Fruit fly (Drosophila melanogaster) whole organism, pupa: Measurements from ENCODE around the gene PIG-T.

Experiments
- CG10348 ChIP-seq: fragments of 200-800 bp; sonication (Bioruptor generic); IDR thresholded peaks from 2 replicates; pipeline ENCODE4 v1.3.6; 2022; ENCODE audit warnings: missing biosample characterization, missing genetic modification characterization
- CG12605 ChIP-seq: fragments of 200-800 bp; sonication (Bioruptor generic); IDR thresholded peaks from 2 replicates; pipeline ENCODE4 v1.3.6; 2022; ENCODE audit warnings: missing biosample characterization, missing genetic modification characterization
- CG13204 ChIP-seq: fragments of 200-800 bp; sonication (Bioruptor generic); optimal IDR thresholded peaks from 2 replicates; lab custom pipeline; 2018; ENCODE audit warnings: missing biosample characterization, mild to moderate bottlenecking, missing genetic modification characterization, moderate library complexity
- CG14655 ChIP-seq: fragments of 200-800 bp; sonication (Bioruptor generic); optimal IDR thresholded peaks from 3 replicates; lab custom pipeline; 2017; ENCODE audit warnings: mild to moderate bottlenecking, missing biosample characterization, missing genetic modification reagents, missing genetic modification characterization
- CG15710 ChIP-seq: fragments of 200-800 bp; sonication (Bioruptor generic); optimal IDR thresholded peaks from 2 replicates; lab custom pipeline; 2018; ENCODE audit warnings: missing biosample characterization, mild to moderate bottlenecking, missing genetic modification characterization, moderate library complexity
- CG17806 ChIP-seq: fragments of 200-800 bp; sonication (Bioruptor generic); optimal IDR thresholded peaks from 2 replicates; lab custom pipeline; 2018; ENCODE audit warnings: missing biosample characterization, mild to moderate bottlenecking, missing genetic modification characterization, moderate library complexity
- CG32121 ChIP-seq: fragments of 200-800 bp; sonication (Bioruptor generic); IDR thresholded peaks from 2 replicates; pipeline ENCODE4 v1.3.6; 2022; ENCODE audit warnings: missing biosample characterization, missing genetic modification characterization
- CG34367 ChIP-seq: fragments of 200-800 bp; sonication (Bioruptor generic); optimal IDR thresholded peaks from 2 replicates; lab custom pipeline; 2018; ENCODE audit warnings: missing biosample characterization, mild to moderate bottlenecking, missing genetic modification characterization
- CG4496 ChIP-seq: fragments of 200-800 bp; sonication (Bioruptor generic); IDR thresholded peaks from 3 replicates; pipeline ENCODE4 v1.3.6; 2022; ENCODE audit warnings: missing biosample characterization, missing genetic modification characterization
- CG8159 ChIP-seq: fragments of 200-800 bp; sonication (Bioruptor generic); optimal IDR thresholded peaks from 3 replicates; lab custom pipeline; 2018; ENCODE audit warnings: missing biosample characterization, mild to moderate bottlenecking, missing genetic modification characterization, moderate library complexity
- CG8301 ChIP-seq: fragments of 200-800 bp; sonication (Bioruptor generic); optimal IDR thresholded peaks from 2 replicates; lab custom pipeline; 2018; ENCODE audit warnings: missing biosample characterization, mild to moderate bottlenecking, missing genetic modification characterization
- CG9948 ChIP-seq: fragments of 200-800 bp; sonication (Bioruptor generic); optimal IDR thresholded peaks from 2 replicates; lab custom pipeline; 2018; ENCODE audit warnings: missing biosample characterization, mild to moderate bottlenecking, missing genetic modification characterization, moderate library complexity
- D1 ChIP-seq: fragments of 200-800 bp; sonication (Bioruptor generic); optimal IDR thresholded peaks from 2 replicates; lab custom pipeline; 2018; ENCODE audit warnings: missing biosample characterization, mild to moderate bottlenecking, missing genetic modification characterization, moderate library complexity
- EcR ChIP-seq: fragments of 200-800 bp; sonication (Bioruptor generic); optimal IDR thresholded peaks from 3 replicates; lab custom pipeline; 2019; ENCODE audit warnings: missing biosample characterization, missing genetic modification characterization, mild to moderate bottlenecking, moderate library complexity, missing genetic modification reagents
- Ets98B ChIP-seq: fragments of 200-800 bp; sonication (Bioruptor generic); IDR thresholded peaks from 2 replicates; pipeline ENCODE4 v1.3.6; 2022; ENCODE audit warnings: missing biosample characterization, missing genetic modification characterization
- Pif1A ChIP-seq: fragments of 200-800 bp; sonication (Bioruptor generic); optimal IDR thresholded peaks from 3 replicates; lab custom pipeline; 2016; ENCODE audit warnings: missing biosample characterization, missing genetic modification characterization
- Pif1B ChIP-seq: fragments of 200-800 bp; sonication (Bioruptor generic); optimal IDR thresholded peaks from 3 replicates; lab custom pipeline; 2016; ENCODE audit warnings: missing biosample characterization, missing genetic modification characterization
- Snoo ChIP-seq: fragments of 200-800 bp; sonication (Bioruptor generic); optimal IDR thresholded peaks from 3 replicates; lab custom pipeline; 2017; ENCODE audit warnings: missing biosample characterization, mild to moderate bottlenecking, missing genetic modification characterization, inconsistent platforms
- fd96Ca ChIP-seq: fragments of 200-800 bp; sonication (Bioruptor generic); IDR thresholded peaks from 3 replicates; pipeline ENCODE4 v1.3.6; 2022; ENCODE audit warnings: missing biosample characterization, missing genetic modification characterization
- gl ChIP-seq: fragments of 200-800 bp; sonication (Bioruptor generic); optimal IDR thresholded peaks from 2 replicates; lab custom pipeline; 2018; ENCODE audit warnings: missing biosample characterization, mild to moderate bottlenecking, missing genetic modification characterization
- rn ChIP-seq: fragments of 200-800 bp; sonication (Bioruptor generic); IDR thresholded peaks from 2 replicates; pipeline ENCODE4 v1.3.6; 2022; ENCODE audit warnings: missing biosample characterization, missing genetic modification characterization

PIG-T gene

dm6 chrX:8408971-8409455, 1.9 kb upstream of the PIG-T start, which contains the start of gene Trf2:
Gene Trf2, plus strand, starts transcription at chrX:8409272.
- TF ChIP-seq Ets98B (GFP tag; lab: Robert Waterston, UW), result peak; percentile 9; the same call in 1 of the 2 replicates
- TF ChIP-seq CG12605 (GFP tag; lab: Robert Waterston, UW), result 0 out of 2 replicates have a peak, but pooled peaks have one; percentile 33
- TF ChIP-seq Snoo (tag; lab: Kevin White, UChicago), result no peak
- TF ChIP-seq gl (tag; lab: Kevin White, UChicago), result no peak

DNA sequence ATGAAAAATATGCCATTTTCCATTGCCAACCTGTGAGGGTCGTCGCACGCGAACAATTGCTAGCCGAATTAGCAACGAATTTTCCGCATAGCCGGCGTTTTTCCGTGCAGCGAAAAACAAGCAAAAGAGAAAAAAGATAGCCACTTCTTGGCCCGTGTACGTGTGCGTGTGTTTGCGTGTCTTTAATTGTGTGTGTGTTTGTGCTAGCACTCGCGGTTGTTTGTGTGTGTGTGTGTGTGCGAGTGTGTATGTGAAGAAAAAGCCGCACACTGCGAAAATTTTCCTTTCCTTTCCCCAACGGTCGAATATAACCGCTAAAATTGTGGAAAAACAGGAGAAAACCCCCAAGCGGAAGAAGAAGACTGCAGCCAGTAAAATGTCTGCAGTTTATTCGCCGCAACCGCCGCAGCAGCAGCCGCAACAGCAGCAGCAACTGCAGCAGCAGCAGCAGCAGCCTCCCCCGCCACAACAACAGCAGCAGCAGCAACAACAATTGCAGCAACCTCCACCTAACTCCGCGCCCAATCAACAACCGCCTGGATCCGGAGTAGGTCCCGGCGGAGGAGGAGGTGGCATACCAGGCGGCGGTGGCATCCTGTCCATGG, 7.9 kb downstream of the PIG-T start:
- TF ChIP-seq CG34367 (tag; lab: Kevin White, UChicago) (no peak), CG15710 (no peak), CG12605 (GFP tag; lab: Robert Waterston, UW) (no peak), D1 (tag; lab: Kevin White, UChicago) (no peak), Pif1B (GFP tag; lab: Kevin White, UChicago) (no peak), CG32121 (no peak), Ets98B (GFP tag; lab: Robert Waterston, UW) (0 out of 2 replicates have a peak, but pooled peaks have one; percentile 6), EcR (GFP tag; lab: Kevin White, UChicago) (no peak)
- TF ChIP-seq, all 21 proteins: peak for 1

dm6 chrX:8398177-8399018, 8.7 kb downstream of the PIG-T start, which contains the start of gene CG10555:
Gene CG10555, plus strand, starts transcription at chrX:8398940.
- TF ChIP-seq CG8159 (peak; percentile 69), D1 (tag; lab: Kevin White, UChicago) (no peak), Pif1B (GFP tag; lab: Kevin White, UChicago) (peak; percentile 14), EcR (GFP tag; lab: Kevin White, UChicago) (no peak), CG10348 (GFP tag; lab: Robert Waterston, UW) (0 out of 2 replicates have a peak, but pooled peaks have one; percentile 42), fd96Ca (GFP tag; lab: Robert Waterston, UW) (peak; percentile 96), CG32121 (peak; percentile 79), gl (tag; lab: Kevin White, UChicago) (no peak), CG14655 (GFP tag; lab: Kevin White, UChicago) (peak; percentile 69), Pif1A (peak; percentile 50), rn (GFP tag; lab: Robert Waterston, UW) (peak; percentile 37; the same call in 1 of the 2 replicates), CG15710 (peak; percentile 78), CG9948 (tag; lab: Kevin White, UChicago) (peak; percentile 45), CG17806 (tag; lab: Kevin White, UChicago) (peak; percentile 53), CG13204 (GFP tag; lab: Kevin White, UChicago) (no peak), Ets98B (GFP tag; lab: Robert Waterston, UW) (peak; percentile 72), Snoo (tag; lab: Kevin White, UChicago) (peak; percentile 34), CG34367 (tag; lab: Kevin White, UChicago) (peak; percentile 63), CG8301 (tag; lab: Kevin White, UChicago) (peak; percentile 62), CG4496 (GFP tag; lab: Robert Waterston, UW) (peak; percentile 85), CG12605 (GFP tag; lab: Robert Waterston, UW) (no peak)

- TF ChIP-seq CG17806 (tag; lab: Kevin White, UChicago) (peak; percentile 0), CG14655 (GFP tag; lab: Kevin White, UChicago) (peak; percentile 33), CG8159 (peak; percentile 2), CG15710 (no peak), D1 (tag; lab: Kevin White, UChicago) (no peak), CG10348 (GFP tag; lab: Robert Waterston, UW) (peak; percentile 16; the same call in 1 of the 2 replicates), Snoo (tag; lab: Kevin White, UChicago) (no peak), CG13204 (GFP tag; lab: Kevin White, UChicago) (no peak), gl (tag; lab: Kevin White, UChicago) (no peak), CG8301 (tag; lab: Kevin White, UChicago) (peak; percentile 24), Pif1B (GFP tag; lab: Kevin White, UChicago) (peak; percentile 8), CG32121 (peak; percentile 69), Ets98B (GFP tag; lab: Robert Waterston, UW) (peak; percentile 75), CG34367 (tag; lab: Kevin White, UChicago) (no peak), Pif1A (peak; percentile 23), CG9948 (tag; lab: Kevin White, UChicago) (no peak), fd96Ca (GFP tag; lab: Robert Waterston, UW) (peak; percentile 83), rn (GFP tag; lab: Robert Waterston, UW) (0 out of 2 replicates have a peak, but pooled peaks have one; percentile 40), CG12605 (GFP tag; lab: Robert Waterston, UW) (no peak), CG4496 (GFP tag; lab: Robert Waterston, UW) (peak; percentile 76; the same call in 2 of the 3 replicates), EcR (GFP tag; lab: Kevin White, UChicago) (no peak)
Observed at dm6 chrX:8396611-8397010, 10.5 kb downstream of the PIG-T start.

- no peak for TF ChIP-seq CG13204 (GFP tag; lab: Kevin White, UChicago)
- TF ChIP-seq gl (tag; lab: Kevin White, UChicago), result no peak
- TF ChIP-seq CG8159, result no peak
- TF ChIP-seq Pif1B (GFP tag; lab: Kevin White, UChicago), result no peak
- TF ChIP-seq CG12605 (GFP tag; lab: Robert Waterston, UW), result no peak
- TF ChIP-seq CG14655 (GFP tag; lab: Kevin White, UChicago), result no peak
- no peak for TF ChIP-seq Snoo (tag; lab: Kevin White, UChicago)
- no peak for TF ChIP-seq CG34367 (tag; lab: Kevin White, UChicago)
- no peak for TF ChIP-seq Ets98B (GFP tag; lab: Robert Waterston, UW)
- no peak for TF ChIP-seq CG32121
- TF ChIP-seq rn (GFP tag; lab: Robert Waterston, UW), result no peak
- TF ChIP-seq CG17806 (tag; lab: Kevin White, UChicago), result no peak
- no peak for TF ChIP-seq CG9948 (tag; lab: Kevin White, UChicago)
- no peak for TF ChIP-seq D1 (tag; lab: Kevin White, UChicago)
- TF ChIP-seq CG4496 (GFP tag; lab: Robert Waterston, UW), result no peak
- no peak for TF ChIP-seq CG15710
Observed at dm6 chrX:8385481-8385880, 21.6 kb downstream of the PIG-T start, which contains the start of gene CG1387. Gene CG1387, plus strand, starts transcription at chrX:8385781.
